Worm (Caenorhabditis elegans) whole organism, L2 larva: ENCODE data around the gene smi-1.

Experiments used
- R02D3.7 ChIP-seq: fragments of 150-350 bp; optimal IDR thresholded peaks from 2 replicates; lab custom pipeline; 2014; ENCODE audit warnings: missing biosample characterization, missing genetic modification characterization
- lin-13 ChIP-seq: fragments of 150-350 bp; optimal IDR thresholded peaks from 2 replicates; lab custom pipeline; 2014; ENCODE audit warnings: missing biosample characterization, missing genetic modification reagents, missing genetic modification characterization
- lsy-2 ChIP-seq, 2 experiments: fragments of 150-350 bp in 1 of 2; sonication (generic microtip) in 1 of 2; optimal IDR thresholded peaks; 2 replicates each; lab custom pipeline; 2014 to 2017; ENCODE audit warnings: missing biosample characterization in 2 of 2, missing genetic modification characterization in 2 of 2

Gene smi-1

DNA sequence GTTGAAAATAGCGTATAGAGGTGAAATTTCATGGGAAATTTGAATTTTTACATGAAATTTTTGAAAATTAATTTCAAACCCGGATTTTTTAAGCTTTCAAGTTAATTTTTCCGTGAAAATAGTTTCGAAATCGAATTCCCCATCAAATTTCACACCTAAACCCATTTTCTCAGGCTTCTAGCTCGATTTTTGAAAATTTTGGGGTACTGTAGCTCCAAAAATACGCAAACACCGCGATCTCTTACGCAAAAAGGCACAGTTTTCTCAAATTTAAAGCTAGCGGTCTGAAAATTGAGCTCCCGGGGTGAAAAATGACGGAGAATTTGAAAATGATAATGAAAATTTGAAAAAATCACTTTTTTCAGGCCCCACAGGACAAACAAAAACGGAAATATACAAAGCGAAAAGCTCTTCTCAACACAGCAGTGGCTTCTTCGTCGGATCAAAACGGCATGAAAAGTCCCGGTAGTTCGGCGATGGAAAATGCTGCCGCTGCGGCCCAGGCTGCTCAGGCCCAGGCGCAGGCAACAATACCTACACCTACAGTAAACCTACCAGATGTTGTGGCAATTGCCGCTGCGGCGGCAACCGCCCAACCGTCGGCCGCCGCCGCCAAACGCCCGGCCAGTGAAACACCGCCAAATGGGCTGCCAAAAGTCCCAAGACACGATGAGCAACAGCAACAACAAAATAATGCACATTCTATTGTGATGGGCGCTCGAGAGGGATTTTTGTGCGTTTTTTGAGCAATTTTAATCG is 50.8 kb downstream of the smi-1 start:
- TF ChIP-seq lsy-2 (tag; optimal IDR thresholded peaks at IDR 0.05; lab: Kevin White, UChicago) (peak; percentile 2 to 63), R02D3.7 (tag; lab: Kevin White, UChicago) (no peak), lin-13 (GFP tag; lab: Kevin White, UChicago) (peak; percentile 60)
